Worm (Caenorhabditis elegans): ENCODE measurements around the gene Y57E12B.1.

The Y57E12B.1 gene

DNA sequence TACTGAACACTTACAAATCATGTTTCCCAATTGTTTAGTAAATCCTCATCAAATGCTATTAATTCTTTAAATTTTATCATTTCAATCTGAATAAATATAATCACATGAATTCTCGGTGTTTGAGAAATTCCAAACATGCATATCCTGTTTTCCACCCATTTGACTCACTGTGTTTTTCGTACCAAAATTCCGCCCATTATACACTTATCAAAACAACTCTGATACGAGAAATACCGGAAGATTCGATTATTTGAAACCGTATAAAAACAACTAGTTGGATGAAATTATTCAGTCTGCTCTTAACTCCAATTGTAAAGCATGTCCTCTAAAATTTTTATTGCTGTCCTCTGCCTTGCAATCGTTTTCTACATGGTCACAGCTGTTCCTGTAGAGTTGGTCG lies at the start of gene Y57E12B.1:
TSS of gene Y57E12B.1 (plus strand) at position 301 of the 400 bp plus-strand sequence.
- TF ChIP-seq Y5F2A.4 (GFP tag; optimal IDR thresholded peaks at IDR 0.05) (no peak), nhr-11 (tag; optimal IDR thresholded peaks at IDR 0.05) (no peak), dve-1 (tag; optimal IDR thresholded peaks at IDR 0.05; ENCODE audit: insufficient read depth) (no peak), F44E2.7 (GFP tag; IDR thresholded peaks at IDR 0.05) (no peak), ceh-32 (tag; optimal IDR thresholded peaks at IDR 0.05; ENCODE audit: poor library complexity) (no peak), hmg-1.1 (GFP tag; IDR thresholded peaks at IDR 0.05) (no peak), attf-4 (tag; optimal IDR thresholded peaks at IDR 0.05) (no peak), aha-1 (tag) (no peak), T26A8.4 (GFP tag; IDR thresholded peaks at IDR 0.05) (no peak), hlh-11 (tag; optimal IDR thresholded peaks at IDR 0.05) (no peak)

ce11 chrV:6900173-6900638 lies 48.1 kb upstream of the Y57E12B.1 start, which contains the start of gene odc-1:
Gene odc-1, minus strand, starts transcription at chrV:6900223.
- peak; percentile 11 for TF ChIP-seq hlh-11 (tag; optimal IDR thresholded peaks at IDR 0.05)
- TF ChIP-seq Y75B8A.6 (GFP tag; IDR thresholded peaks at IDR 0.05): no peak
- TF ChIP-seq vab-7 (GFP tag; IDR thresholded peaks at IDR 0.05): no peak
- no peak for TF ChIP-seq php-3 (GFP tag; IDR thresholded peaks at IDR 0.05)
- no peak for TF ChIP-seq R02D3.7 (tag; optimal IDR thresholded peaks at IDR 0.05)
- TF ChIP-seq unc-62 (GFP tag; optimal IDR thresholded peaks at IDR 0.05 in 1 of 2): peak in 1 of 2 experiments; percentile 33
- no peak for TF ChIP-seq unc-62 (tag; optimal IDR thresholded peaks at IDR 0.05)
- no peak for TF ChIP-seq lin-39 (tag; optimal IDR thresholded peaks at IDR 0.05)
- TF ChIP-seq ceh-28 (tag; optimal IDR thresholded peaks at IDR 0.05): no peak
- no peak for TF ChIP-seq ceh-20 (GFP tag; IDR thresholded peaks at IDR 0.05)
- no peak for TF ChIP-seq ZK337.2 (GFP tag; IDR thresholded peaks at IDR 0.05)
- 0 out of 2 replicates have a peak, but pooled peaks have one; percentile 56 for TF ChIP-seq dmd-8 (GFP tag; IDR thresholded peaks at IDR 0.05)
- 0 out of 2 replicates have a peak, but pooled peaks have one; percentile 5 for TF ChIP-seq egl-43 (GFP tag; IDR thresholded peaks at IDR 0.05)
- no peak for TF ChIP-seq tra-1 (GFP tag; IDR thresholded peaks at IDR 0.05)
- TF ChIP-seq aly-2 (tag; optimal IDR thresholded peaks at IDR 0.05): no peak
- TF ChIP-seq ceh-82 (tag; optimal IDR thresholded peaks at IDR 0.05): no peak
- peak; percentile 16 for TF ChIP-seq nhr-48 (tag; optimal IDR thresholded peaks at IDR 0.05)
- TF ChIP-seq daf-16 (GFP tag; optimal IDR thresholded peaks at IDR 0.05): no peak
- peak; percentile 35 for TF ChIP-seq daf-16 (tag; optimal IDR thresholded peaks at IDR 0.05)

DNA sequence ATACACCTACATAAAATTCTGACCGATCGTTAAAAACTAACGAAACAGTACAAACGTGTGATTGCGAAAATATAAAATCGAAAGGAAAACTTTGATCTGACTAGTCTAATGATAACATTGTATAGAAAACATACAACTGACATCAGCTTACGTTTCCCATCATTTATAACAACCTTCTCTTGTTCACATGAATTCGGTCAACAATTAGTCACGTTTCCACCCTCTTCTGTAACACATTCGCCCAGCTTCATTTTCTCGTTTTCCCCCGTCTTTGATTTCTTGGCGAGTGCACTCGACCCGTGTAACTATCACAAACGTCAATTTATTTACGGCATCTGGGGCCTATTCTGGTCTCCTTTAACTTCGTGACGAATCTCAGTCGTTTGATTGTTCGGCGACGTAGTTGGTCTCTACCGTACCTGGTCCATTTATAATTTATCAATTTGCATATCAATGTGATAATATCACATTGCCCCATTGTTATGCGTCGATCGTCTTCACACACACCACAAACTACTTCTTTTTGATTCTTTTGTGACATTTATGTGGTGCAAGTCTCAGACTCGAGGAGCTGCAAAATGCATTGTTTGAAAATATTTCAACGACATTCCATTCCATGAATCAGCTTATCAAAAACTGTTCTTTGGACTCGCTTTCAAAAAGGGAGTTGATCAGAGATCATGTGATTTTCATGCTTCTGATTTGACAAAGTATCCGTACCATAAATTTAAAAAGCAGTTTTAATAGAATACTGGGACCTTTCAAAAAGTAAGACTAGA lies 47.3 kb upstream of the Y57E12B.1 start:
- TF ChIP-seq T20F7.1 (GFP tag; optimal IDR thresholded peaks at IDR 0.05): no peak
- no peak for TF ChIP-seq set-16 (GFP tag; IDR thresholded peaks at IDR 0.05)
- no peak for TF ChIP-seq lim-7 (GFP tag; IDR thresholded peaks at IDR 0.05)
- TF ChIP-seq madf-9 (GFP tag; conservative IDR thresholded peaks at IDR 0.05): no peak
- TF ChIP-seq ZK546.5 (tag; optimal IDR thresholded peaks at IDR 0.05): no peak
- no peak for TF ChIP-seq lin-39 (tag; optimal IDR thresholded peaks at IDR 0.05)
- TF ChIP-seq arid-1 (GFP tag; conservative IDR thresholded peaks at IDR 0.05): no peak
- TF ChIP-seq rbr-2 (tag; optimal IDR thresholded peaks at IDR 0.05): no peak
- TF ChIP-seq madf-5 (GFP tag; IDR thresholded peaks at IDR 0.05): no peak
- TF ChIP-seq mes-2 (tag; optimal IDR thresholded peaks at IDR 0.05; ENCODE audit: poor library complexity, severe bottlenecking): peak; percentile 35
- no peak for TF ChIP-seq spr-3 (GFP tag; optimal IDR thresholded peaks at IDR 0.05)
- peak; percentile 89 for TF ChIP-seq aha-1 (tag)
- TF ChIP-seq daf-8 (GFP tag; IDR thresholded peaks at IDR 0.05): no peak
- no peak for TF ChIP-seq Y5F2A.4 (GFP tag; optimal IDR thresholded peaks at IDR 0.05)
- TF ChIP-seq ceh-32 (tag; optimal IDR thresholded peaks at IDR 0.05; ENCODE audit: poor library complexity): no peak
- no peak for TF ChIP-seq zip-11 (GFP tag; IDR thresholded peaks at IDR 0.05)
- TF ChIP-seq mxl-3 (GFP tag; optimal IDR thresholded peaks at IDR 0.05): no peak
- no peak for TF ChIP-seq dmd-9 (GFP tag; IDR thresholded peaks at IDR 0.05)
- no peak for TF ChIP-seq nhr-77 (tag; optimal IDR thresholded peaks at IDR 0.05)
- TF ChIP-seq Y105C5A.15 (GFP tag; IDR thresholded peaks at IDR 0.05): no peak
- peak in 1 of 2 experiments; percentile 11 for TF ChIP-seq daf-16 (GFP tag; optimal IDR thresholded peaks at IDR 0.05)
- TF ChIP-seq daf-16 (tag; optimal IDR thresholded peaks at IDR 0.05): peak; percentile 56
- peak; percentile 52 for TF ChIP-seq nhr-48 (tag; optimal IDR thresholded peaks at IDR 0.05)
- no peak for TF ChIP-seq dmd-8 (GFP tag; IDR thresholded peaks at IDR 0.05)
- no peak for TF ChIP-seq saeg-2 (GFP tag; IDR thresholded peaks at IDR 0.05)
- TF ChIP-seq mep-1 (tag; optimal IDR thresholded peaks at IDR 0.05): no peak
- TF ChIP-seq daf-12 (tag; optimal IDR thresholded peaks at IDR 0.05): no peak

All from whole organism, L4 larva.